Fruit fly (Drosophila melanogaster): Measurements from ENCODE around the gene CG43052.

- no peak for TF ChIP-seq ovo (GFP tag; optimal IDR thresholded peaks at IDR 0.05)
- no peak for TF ChIP-seq bab1 (GFP tag; optimal IDR thresholded peaks at IDR 0.05)
- no peak for TF ChIP-seq CG14711 (tag; optimal IDR thresholded peaks at IDR 0.05)
- TF ChIP-seq CG33017 (tag; optimal IDR thresholded peaks at IDR 0.05), result no peak
- TF ChIP-seq CG12768 (GFP tag; optimal IDR thresholded peaks at IDR 0.05), result no peak
- no peak for TF ChIP-seq Hr96 (GFP tag; optimal IDR thresholded peaks at IDR 0.05)
- no peak for TF ChIP-seq CG5204 (GFP tag; optimal IDR thresholded peaks at IDR 0.05)
- no peak for TF ChIP-seq toe (GFP tag; optimal IDR thresholded peaks at IDR 0.05)
- no peak for TF ChIP-seq cic (GFP tag; optimal IDR thresholded peaks at IDR 0.05)
- TF ChIP-seq pad (GFP tag; optimal IDR thresholded peaks at IDR 0.05), result no peak
- no peak for TF ChIP-seq Crg-1 (GFP tag; optimal IDR thresholded peaks at IDR 0.05)
Measured at dm6 chr2L:14395065-14395439, 43.2 kb downstream of the CG43052 start.

All from whole organism, adult.